Worm (Caenorhabditis elegans): Measurements from ENCODE around the gene nduf-2.2.
"Not testable (repeated sequence)": the region's sequence is repeated elsewhere in the genome, so short reads cannot be mapped to it uniquely, and the experiment has no call there.

DNA sequence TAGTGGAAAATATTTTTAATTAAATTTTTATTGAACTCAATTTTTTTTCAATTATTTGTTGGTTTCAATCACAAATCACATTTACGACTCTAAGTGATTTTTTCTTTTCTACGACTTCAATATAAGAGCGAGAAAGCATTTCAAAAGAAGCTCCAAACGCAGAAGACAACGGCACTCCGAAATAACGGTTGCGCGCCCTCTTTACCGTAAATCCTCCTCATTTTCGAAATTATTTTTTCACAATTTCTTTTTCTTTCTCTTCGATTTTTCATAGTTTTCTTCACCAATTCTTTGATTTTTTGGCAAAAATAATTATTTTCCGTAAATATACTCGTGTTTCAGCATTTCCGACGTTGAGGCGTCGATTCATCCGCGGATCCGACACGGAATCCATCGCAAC is 39.1 kb downstream of the nduf-2.2 start:
- not testable (repeated sequence) for TF ChIP-seq dpl-1 (GFP tag; optimal IDR thresholded peaks at IDR 0.05); Y53G8AR.9 (GFP tag; conservative IDR thresholded peaks at IDR 0.05)

Measured in whole organism, young adult.